Worm (Caenorhabditis elegans) whole organism, L4 larva: ENCODE results near the gene Y54E2A.8.

Source experiments
- D1046.2 ChIP-seq: fragments of 200-800 bp; sonication (Bioruptor generic); IDR thresholded peaks from 2 replicates; pipeline ENCODE4 v1.3.6; 2022; ENCODE audit warnings: missing genetic modification characterization, missing compliant biosample characterization
- F10B5.3 ChIP-seq: sonication (generic microtip); optimal IDR thresholded peaks from 2 replicates; lab custom pipeline; 2016; ENCODE audit warnings: mild to moderate bottlenecking, missing genetic modification characterization, missing compliant biosample characterization
- F26F4.8 ChIP-seq: fragments of 200-800 bp; sonication (Bioruptor generic); conservative IDR thresholded peaks from 2 replicates; pipeline ENCODE4 v1.3.6; 2022; ENCODE audit warnings: missing genetic modification characterization, missing compliant biosample characterization
- R02D3.7 ChIP-seq: fragments of 150-350 bp; sonication (generic microtip); optimal IDR thresholded peaks from 3 replicates; lab custom pipeline; 2014; ENCODE audit warnings: missing biosample characterization, missing genetic modification characterization
- Y48G9A.11 ChIP-seq: fragments of 200-800 bp; sonication (Bioruptor generic); IDR thresholded peaks from 2 replicates; pipeline ENCODE4 v1.3.6; 2022; ENCODE audit warnings: missing genetic modification reagents, missing genetic modification characterization, missing compliant biosample characterization
- Y5F2A.4 ChIP-seq: fragments of 200-800 bp; sonication (Bioruptor generic); optimal IDR thresholded peaks from 2 replicates; lab custom pipeline; 2018; ENCODE audit warnings: mild to moderate bottlenecking, missing genetic modification characterization, missing compliant biosample characterization
- aha-1 ChIP-seq: fragments of 150-350 bp; peaks from one replicate; lab custom pipeline; 2014; ENCODE audit warnings: missing biosample characterization, missing genetic modification characterization
- ama-1 ChIP-seq: fragments of 150-350 bp; optimal IDR thresholded peaks from 2 replicates; lab custom pipeline; 2014; ENCODE audit warnings: inconsistent platforms, mixed read lengths
- ceh-44 ChIP-seq: fragments of 200-800 bp; sonication (Bioruptor generic); IDR thresholded peaks from 2 replicates; pipeline ENCODE4 v1.3.6; 2022; ENCODE audit warnings: missing genetic modification reagents, missing genetic modification characterization, missing compliant biosample characterization
- cey-2 ChIP-seq: sonication (generic microtip); optimal IDR thresholded peaks from 3 replicates; lab custom pipeline; 2017; ENCODE audit warnings: missing genetic modification characterization, mild to moderate bottlenecking, missing compliant biosample characterization, antibody characterized with exemption, borderline replicate concordance; ENCODE audit not compliant: insufficient read depth
- ctbp-1 ChIP-seq: fragments of 200-800 bp; sonication (Bioruptor generic); IDR thresholded peaks from 2 replicates; pipeline ENCODE4 v1.3.6; 2022; ENCODE audit warnings: missing genetic modification reagents, missing genetic modification characterization, missing compliant biosample characterization
- daf-16 ChIP-seq, 3 experiments: sonication (generic microtip); optimal IDR thresholded peaks; 2 replicates each; lab custom pipeline; 2016 to 2017; ENCODE audit warnings: missing genetic modification characterization in 3 of 3, missing genetic modification reagents in 3 of 3, mild to moderate bottlenecking in 2 of 3, missing compliant biosample characterization in 2 of 3, missing biosample characterization in 1 of 3, moderate library complexity in 1 of 3
- dmd-6 ChIP-seq: fragments of 200-800 bp; sonication (Bioruptor generic); IDR thresholded peaks from 2 replicates; pipeline ENCODE4 v1.3.6; 2022; ENCODE audit warnings: missing genetic modification reagents, missing genetic modification characterization, missing compliant biosample characterization
- dpl-1 ChIP-seq: fragments of 150-350 bp; optimal IDR thresholded peaks from 2 replicates; lab custom pipeline; 2014; ENCODE audit warnings: missing biosample characterization, missing genetic modification reagents, missing genetic modification characterization
- dve-1 ChIP-seq: sonication (generic microtip); optimal IDR thresholded peaks from 2 replicates; lab custom pipeline; 2017; ENCODE audit warnings: antibody characterized with exemption, mild to moderate bottlenecking, missing genetic modification characterization, missing compliant biosample characterization; ENCODE audit not compliant: insufficient read depth
- hlh-30 ChIP-seq: sonication (generic microtip); optimal IDR thresholded peaks from 2 replicates; lab custom pipeline; 2017; ENCODE audit warnings: antibody characterized with exemption, mild to moderate bottlenecking, missing genetic modification characterization, missing compliant biosample characterization; ENCODE audit not compliant: insufficient read depth
- lim-7 ChIP-seq: fragments of 200-800 bp; sonication (Bioruptor generic); IDR thresholded peaks from 2 replicates; pipeline ENCODE4 v1.3.6; 2022; ENCODE audit warnings: missing genetic modification characterization, missing compliant biosample characterization
- lin-39 ChIP-seq: fragments of 150-350 bp; optimal IDR thresholded peaks from 2 replicates; lab custom pipeline; 2014; ENCODE audit warnings: missing biosample characterization, missing genetic modification reagents, missing genetic modification characterization
- lsy-2 ChIP-seq, 2 experiments: fragments of 150-350 bp in 1 of 2; sonication (generic microtip) in 1 of 2; optimal IDR thresholded peaks; 2 replicates each; lab custom pipeline; 2014 to 2017; ENCODE audit warnings: missing biosample characterization in 2 of 2, missing genetic modification characterization in 2 of 2
- madf-5 ChIP-seq, 2 experiments: fragments of 200-800 bp; sonication (Bioruptor generic); IDR thresholded peaks; 2 replicates each; pipeline ENCODE4 v1.3.6; 2022; ENCODE audit warnings: missing compliant biosample characterization in 2 of 2, missing genetic modification characterization in 2 of 2
- madf-9 ChIP-seq: fragments of 200-800 bp; sonication (Bioruptor generic); conservative IDR thresholded peaks from 2 replicates; pipeline ENCODE4 v1.3.6; 2022; ENCODE audit warnings: missing genetic modification reagents, missing genetic modification characterization, missing compliant biosample characterization
- mdt-29 ChIP-seq: fragments of 200-800 bp; sonication (Bioruptor generic); IDR thresholded peaks from 2 replicates; pipeline ENCODE4 v1.3.6; 2022; ENCODE audit warnings: missing genetic modification reagents, missing genetic modification characterization, missing compliant biosample characterization
- mep-1 ChIP-seq: fragments of 150-350 bp; sonication (generic microtip); optimal IDR thresholded peaks from 3 replicates; lab custom pipeline; 2014; ENCODE audit warnings: missing biosample characterization, missing genetic modification characterization
- mxl-3 ChIP-seq: fragments of 200-800 bp; sonication (Bioruptor generic); optimal IDR thresholded peaks from 2 replicates; lab custom pipeline; 2018; ENCODE audit warnings: mild to moderate bottlenecking, missing genetic modification characterization, missing compliant biosample characterization
- nhr-10 ChIP-seq: fragments of 150-350 bp; optimal IDR thresholded peaks from 2 replicates; lab custom pipeline; 2014; ENCODE audit warnings: missing biosample characterization, missing genetic modification characterization
- nhr-102 ChIP-seq: sonication (generic microtip); optimal IDR thresholded peaks from 2 replicates; lab custom pipeline; 2016; ENCODE audit warnings: mild to moderate bottlenecking, missing genetic modification characterization, moderate library complexity, missing compliant biosample characterization
- nhr-237 ChIP-seq: sonication (generic microtip); optimal IDR thresholded peaks from 2 replicates; lab custom pipeline; 2017; ENCODE audit warnings: missing biosample characterization, missing genetic modification characterization
- nhr-25 ChIP-seq: sonication (generic microtip); optimal IDR thresholded peaks from 2 replicates; lab custom pipeline; 2017; ENCODE audit warnings: missing genetic modification characterization, mild to moderate bottlenecking, missing compliant biosample characterization, antibody characterized with exemption, moderate library complexity, borderline replicate concordance; ENCODE audit not compliant: insufficient read depth
- nhr-28 ChIP-seq: fragments of 150-350 bp; optimal IDR thresholded peaks from 2 replicates; lab custom pipeline; 2014; ENCODE audit warnings: missing biosample characterization, missing genetic modification characterization
- nhr-42 ChIP-seq: fragments of 200-800 bp; sonication (Bioruptor generic); IDR thresholded peaks from 2 replicates; pipeline ENCODE4 v1.3.6; 2022; ENCODE audit warnings: missing genetic modification characterization, missing compliant biosample characterization
- nhr-48 ChIP-seq: sonication (generic microtip); optimal IDR thresholded peaks from 2 replicates; lab custom pipeline; 2016; ENCODE audit warnings: mild to moderate bottlenecking, missing genetic modification characterization, missing compliant biosample characterization
- nhr-77 ChIP-seq: fragments of 150-350 bp; optimal IDR thresholded peaks from 2 replicates; lab custom pipeline; 2014; ENCODE audit warnings: missing biosample characterization, missing genetic modification characterization
- pha-4 ChIP-seq, 2 experiments: fragments of 150-350 bp in 1 of 2; fragments of 200-800 bp in 1 of 2; sonication (Bioruptor generic) in 1 of 2; IDR thresholded peaks in 1 of 2; optimal IDR thresholded peaks in 1 of 2; 2 replicates each; pipeline versions ENCODE4 v1.3.6 to Lab custom; 2014 to 2022; ENCODE audit warnings: missing genetic modification characterization in 2 of 2, missing genetic modification reagents in 2 of 2, missing biosample characterization in 1 of 2, missing compliant biosample characterization in 1 of 2
- php-3 ChIP-seq: fragments of 200-800 bp; sonication (Bioruptor generic); IDR thresholded peaks from 2 replicates; pipeline ENCODE4 v1.3.6; 2022; ENCODE audit warnings: missing genetic modification reagents, missing genetic modification characterization, missing compliant biosample characterization
- pqm-1 ChIP-seq: sonication (generic microtip); optimal IDR thresholded peaks from 2 replicates; lab custom pipeline; 2017; ENCODE audit warnings: missing biosample characterization, missing genetic modification characterization
- rbr-2 ChIP-seq: sonication (generic microtip); optimal IDR thresholded peaks from 2 replicates; lab custom pipeline; 2016; ENCODE audit warnings: missing genotype, missing genetic modification characterization, missing compliant biosample characterization
- sdz-12 ChIP-seq: fragments of 200-800 bp; sonication (Bioruptor generic); optimal IDR thresholded peaks from 2 replicates; lab custom pipeline; 2018; ENCODE audit warnings: mild to moderate bottlenecking, missing genetic modification characterization, missing compliant biosample characterization
- spr-3 ChIP-seq: fragments of 200-800 bp; sonication (Bioruptor generic); optimal IDR thresholded peaks from 2 replicates; lab custom pipeline; 2018; ENCODE audit warnings: mild to moderate bottlenecking, missing genetic modification characterization, missing compliant biosample characterization
- vab-7 ChIP-seq: fragments of 200-800 bp; sonication (Bioruptor generic); IDR thresholded peaks from 2 replicates; pipeline ENCODE4 v1.3.6; 2022; ENCODE audit warnings: missing genetic modification reagents, missing genetic modification characterization, missing compliant biosample characterization
- zfp-2 ChIP-seq: sonication (generic microtip); optimal IDR thresholded peaks from 2 replicates; lab custom pipeline; 2016; ENCODE audit warnings: mild to moderate bottlenecking, missing genetic modification characterization, missing compliant biosample characterization
- zip-11 ChIP-seq: fragments of 200-800 bp; sonication (Bioruptor generic); IDR thresholded peaks from 2 replicates; pipeline ENCODE4 v1.3.6; 2022; ENCODE audit warnings: missing genetic modification characterization, missing compliant biosample characterization

The Y54E2A.8 gene

DNA sequence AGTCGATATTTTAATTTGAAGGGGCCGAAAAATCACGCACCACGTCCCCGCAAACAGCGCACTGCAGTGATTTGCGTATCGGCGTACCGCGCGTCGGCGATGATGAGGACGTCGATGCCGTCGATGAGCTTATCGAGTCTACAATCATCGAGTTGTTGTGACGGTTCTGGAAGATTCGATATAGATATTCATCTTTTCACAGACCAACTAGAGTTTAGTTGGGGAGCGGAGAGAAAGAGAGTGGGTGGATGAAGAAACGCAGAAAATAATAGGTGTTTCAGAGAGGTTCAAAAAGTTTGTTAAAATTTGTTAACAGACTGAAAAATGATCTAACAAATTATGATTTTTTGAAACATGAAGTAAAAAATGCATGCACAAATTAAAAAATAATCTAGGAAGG is 40.2 kb downstream of the Y54E2A.8 start, which contains the start of gene nhr-61:
Gene nhr-61 (minus strand): TSS at position 168 of the 400 bp plus-strand sequence.
- no peak for TF ChIP-seq R02D3.7 (tag; lab: Kevin White, UChicago)
- TF ChIP-seq nhr-42 (GFP tag; lab: Robert Waterston, UW), result peak; percentile 26; the same call in 1 of the 2 replicates

DNA sequence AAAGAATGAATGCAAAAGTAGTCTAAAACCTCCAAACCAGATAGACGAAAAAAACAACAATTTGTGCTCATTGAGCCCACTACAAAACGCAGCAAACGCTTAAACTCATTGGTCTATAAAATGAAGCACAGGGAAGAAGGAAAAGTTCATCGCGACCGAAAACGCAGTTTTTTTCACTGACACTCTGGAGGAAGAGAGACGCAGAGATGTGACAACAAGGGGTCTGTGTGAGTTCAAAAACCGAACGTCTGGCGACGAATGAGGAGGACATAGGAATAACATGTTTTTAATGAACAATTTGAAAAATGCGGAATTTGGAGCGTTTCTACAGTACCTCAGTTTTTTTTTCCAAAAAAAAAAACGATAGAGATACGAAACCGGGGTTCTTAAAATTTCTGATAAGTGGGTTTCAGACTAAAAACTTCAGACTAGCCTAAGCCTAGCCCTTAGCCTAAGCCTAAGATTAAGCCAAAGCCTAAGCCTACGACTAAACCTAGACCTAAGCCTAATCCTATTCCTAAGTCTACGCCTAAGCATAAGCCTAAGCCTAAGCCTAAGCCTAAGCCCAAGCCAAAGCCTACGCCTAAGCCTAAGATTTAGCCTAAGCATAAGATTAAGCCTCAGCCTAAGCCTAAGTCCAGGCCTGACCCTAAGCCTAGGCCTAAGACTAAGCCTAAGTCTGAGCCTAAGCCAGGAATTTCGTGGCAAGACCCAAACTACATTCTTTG is 41.3 kb downstream of the Y54E2A.8 start:
- no peak for TF ChIP-seq lim-7 (GFP tag; lab: Robert Waterston, UW)
- TF ChIP-seq madf-9, result no peak
- TF ChIP-seq R02D3.7 (tag; lab: Kevin White, UChicago), result no peak
- TF ChIP-seq dmd-6 (GFP tag; lab: Robert Waterston, UW), result peak; percentile 55
- no peak for TF ChIP-seq madf-5 (GFP tag; IDR thresholded peaks at IDR 0.05; lab: Robert Waterston, UW)
- no peak for TF ChIP-seq nhr-237 (tag; lab: Kevin White, UChicago)
- TF ChIP-seq spr-3 (GFP tag; lab: Kevin White, UChicago), result no peak
- TF ChIP-seq hlh-30, result peak; percentile 15
- peak; percentile 53 for TF ChIP-seq nhr-77 (tag; lab: Kevin White, UChicago)
- TF ChIP-seq D1046.2, result no peak
- TF ChIP-seq Y48G9A.11 (GFP tag; lab: Robert Waterston, UW), result no peak
- TF ChIP-seq dve-1 (tag; lab: Kevin White, UChicago), result peak; percentile 13
- no peak for TF ChIP-seq daf-16 (GFP tag; optimal IDR thresholded peaks at IDR 0.05; lab: Kevin White, UChicago)
- TF ChIP-seq daf-16 (tag; optimal IDR thresholded peaks at IDR 0.05; lab: Kevin White, UChicago), result peak; percentile 27
- peak in 1 of 2 experiments; percentile 1 for TF ChIP-seq lsy-2 (tag; optimal IDR thresholded peaks at IDR 0.05; lab: Kevin White, UChicago)
- no peak for TF ChIP-seq zip-11 (GFP tag; lab: Robert Waterston, UW)
- peak; percentile 18 for TF ChIP-seq mep-1 (tag; lab: Kevin White, UChicago)
- TF ChIP-seq nhr-28 (tag; lab: Kevin White, UChicago), result peak; percentile 81
- peak; percentile 4 for TF ChIP-seq pqm-1
- TF ChIP-seq, all 104 proteins: peak for 9

DNA sequence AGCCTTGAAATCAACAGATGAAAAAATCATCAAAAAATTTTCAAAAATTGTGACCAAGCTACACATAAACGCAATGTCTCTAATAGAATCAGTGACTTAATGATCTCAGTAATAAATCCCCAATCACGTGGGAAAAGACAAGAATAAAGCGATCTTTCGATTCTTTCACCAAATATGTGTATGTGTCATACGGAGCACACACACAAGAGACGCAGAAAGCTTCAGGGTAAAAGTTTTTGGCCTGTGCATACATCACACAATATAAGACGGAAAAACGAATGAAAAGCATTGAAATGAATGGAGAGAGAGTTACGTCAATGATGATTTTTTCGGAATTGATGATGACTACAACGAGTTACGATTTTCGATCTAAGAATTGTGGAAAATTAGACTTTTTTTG is 42.3 kb downstream of the Y54E2A.8 start:
- no peak for TF ChIP-seq pha-4 (GFP tag; IDR thresholded peaks at IDR 0.05; lab: Robert Waterston, UW)
- peak; percentile 60 for TF ChIP-seq pha-4 (tag; optimal IDR thresholded peaks at IDR 0.05; lab: Kevin White, UChicago)
- TF ChIP-seq cey-2 (tag; lab: Kevin White, UChicago), result no peak
- peak; percentile 8 for TF ChIP-seq dve-1 (tag; lab: Kevin White, UChicago)
- peak; percentile 28 for TF ChIP-seq nhr-28 (tag; lab: Kevin White, UChicago)
- TF ChIP-seq hlh-30, result peak; percentile 1
- TF ChIP-seq dmd-6 (GFP tag; lab: Robert Waterston, UW), result peak; percentile 40; the same call in 1 of the 2 replicates
- no peak for TF ChIP-seq ama-1
- peak; percentile 63 for TF ChIP-seq aha-1 (tag; lab: Kevin White, UChicago)
- peak; percentile 24 for TF ChIP-seq nhr-77 (tag; lab: Kevin White, UChicago)
- no peak for TF ChIP-seq nhr-48 (tag; lab: Kevin White, UChicago)
- TF ChIP-seq mxl-3 (GFP tag; lab: Kevin White, UChicago), result no peak
- no peak for TF ChIP-seq nhr-102 (tag; lab: Kevin White, UChicago)

DNA sequence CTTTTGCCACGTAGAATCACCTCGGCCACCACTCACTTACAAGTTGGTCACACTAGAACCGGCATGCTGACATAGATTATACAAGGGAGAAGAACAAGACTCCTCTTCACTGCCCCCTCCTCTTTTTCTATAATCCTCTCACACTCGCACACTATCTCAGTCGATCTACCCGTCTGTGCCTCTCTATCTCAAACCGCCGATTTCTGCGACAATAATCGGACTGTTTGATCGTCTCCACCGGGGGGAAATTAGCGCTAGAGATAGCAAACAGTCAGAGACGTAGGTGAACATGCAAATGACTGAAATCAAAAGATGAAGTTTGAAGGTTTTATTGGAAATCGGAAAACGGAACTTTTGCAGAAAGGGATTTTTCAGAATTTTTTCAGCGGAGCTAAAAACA is 44.3 kb downstream of the Y54E2A.8 start:
- no peak for TF ChIP-seq lin-39 (tag; lab: Kevin White, UChicago)
- TF ChIP-seq mdt-29 (GFP tag; lab: Robert Waterston, UW), result no peak
- TF ChIP-seq vab-7 (GFP tag; lab: Robert Waterston, UW), result no peak
- no peak for TF ChIP-seq spr-3 (GFP tag; lab: Kevin White, UChicago)
- no peak for TF ChIP-seq sdz-12 (GFP tag; lab: Kevin White, UChicago)
- TF ChIP-seq ctbp-1 (GFP tag; lab: Robert Waterston, UW), result no peak
- TF ChIP-seq nhr-10 (tag; lab: Kevin White, UChicago), result peak; percentile 54
- TF ChIP-seq php-3 (GFP tag; lab: Robert Waterston, UW), result 0 out of 2 replicates have a peak, but pooled peaks have one; percentile 21
- TF ChIP-seq nhr-77 (tag; lab: Kevin White, UChicago), result peak; percentile 97
- TF ChIP-seq Y5F2A.4 (GFP tag; lab: Kevin White, UChicago), result no peak
- TF ChIP-seq F10B5.3, result no peak
- TF ChIP-seq madf-9, result no peak
- TF ChIP-seq mxl-3 (GFP tag; lab: Kevin White, UChicago), result peak; percentile 82
- TF ChIP-seq pqm-1, result no peak
- no peak for TF ChIP-seq aha-1 (tag; lab: Kevin White, UChicago)
- TF ChIP-seq F26F4.8 (GFP tag; lab: Robert Waterston, UW), result no peak
- TF ChIP-seq rbr-2, result peak; percentile 22
- TF ChIP-seq zfp-2 (tag; lab: Kevin White, UChicago), result no peak
- TF ChIP-seq dpl-1 (GFP tag; lab: Kevin White, UChicago), result peak; percentile 60
- no peak for TF ChIP-seq ceh-44 (GFP tag; lab: Robert Waterston, UW)
- peak; percentile 78 for TF ChIP-seq nhr-25 (tag; lab: Kevin White, UChicago)
- peak; percentile 80 for TF ChIP-seq mep-1 (tag; lab: Kevin White, UChicago)
